Worm (Caenorhabditis elegans) whole organism, midembryonic: ENCODE results near the gene cpt-3.

Experiments
- T22C8.4 ChIP-seq: fragments of 200-800 bp; sonication (Bioruptor generic); IDR thresholded peaks from 2 replicates; pipeline ENCODE4 v1.3.6; 2022; ENCODE audit warnings: missing genetic modification characterization, missing compliant biosample characterization
- flt-1 ChIP-seq: fragments of 200-800 bp; sonication (Bioruptor generic); IDR thresholded peaks from 2 replicates; pipeline ENCODE4 v1.3.6; 2022; ENCODE audit warnings: missing genetic modification characterization, missing compliant biosample characterization
- med-1 ChIP-seq: sonication (generic microtip); optimal IDR thresholded peaks from 2 replicates; lab custom pipeline; 2017; ENCODE audit warnings: missing genetic modification characterization, mild to moderate bottlenecking, missing compliant biosample characterization, antibody characterized with exemption, missing genetic modification reagents; ENCODE audit not compliant: insufficient read depth
- ref-1 ChIP-seq: fragments of 200-800 bp; sonication (Bioruptor generic); conservative IDR thresholded peaks from 2 replicates; pipeline ENCODE4 v1.3.6; 2022; ENCODE audit warnings: missing genetic modification reagents, missing genetic modification characterization, missing compliant biosample characterization

- TF ChIP-seq ref-1 (GFP tag; lab: Robert Waterston, UW) (no peak), med-1 (GFP tag; lab: Kevin White, UChicago) (no peak), T22C8.4 (no peak), flt-1 (GFP tag; lab: Robert Waterston, UW) (no peak)
Measured at ce11 chrIII:2117541-2117940, 34.9 kb downstream of the cpt-3 start, which contains the start of gene Y48G9A.6.
